Worm (Caenorhabditis elegans): ENCODE data around the gene vps-24.

The vps-24 gene

ce11 chrII:5014399-5014798 lies 20.6 kb downstream of the vps-24 start, which contains the start of gene F59A6.2:
Gene F59A6.2 (plus strand): TSS chrII:5014699.
- TF ChIP-seq ZK185.1 (tag; optimal IDR thresholded peaks at IDR 0.05; ENCODE audit: poor library complexity, severe bottlenecking) = no peak
- no peak for TF ChIP-seq mes-4 (tag; optimal IDR thresholded peaks at IDR 0.05)
- no peak for TF ChIP-seq Y67H2A.10 (GFP tag; conservative IDR thresholded peaks at IDR 0.05)
- TF ChIP-seq dox-1 (GFP tag; IDR thresholded peaks at IDR 0.05) = no peak
- TF ChIP-seq aptf-2 (GFP tag; conservative IDR thresholded peaks at IDR 0.05) = no peak
- no peak for TF ChIP-seq ekl-4 (GFP tag; IDR thresholded peaks at IDR 0.05)
- no peak for TF ChIP-seq egrh-3 (GFP tag; IDR thresholded peaks at IDR 0.05)
- no peak for TF ChIP-seq rcor-1 (GFP tag; IDR thresholded peaks at IDR 0.05)
- no peak for TF ChIP-seq hsf-1 (GFP tag; IDR thresholded peaks at IDR 0.05)
- no peak for TF ChIP-seq ztf-18 (tag; optimal IDR thresholded peaks at IDR 0.05)
- TF ChIP-seq K12H6.12 (tag; optimal IDR thresholded peaks at IDR 0.05) = no peak
- no peak for TF ChIP-seq Y53F4B.3 (GFP tag; IDR thresholded peaks at IDR 0.05)
- no peak for TF ChIP-seq ceh-27 (GFP tag; optimal IDR thresholded peaks at IDR 0.05)

- TF ChIP-seq let-607 (tag; optimal IDR thresholded peaks at IDR 0.05) (no peak), nhr-90 (tag; optimal IDR thresholded peaks at IDR 0.05) (no peak), ZK185.1 (tag; optimal IDR thresholded peaks at IDR 0.05; ENCODE audit: poor library complexity, severe bottlenecking) (no peak), K12H6.12 (tag; optimal IDR thresholded peaks at IDR 0.05) (no peak), lin-40 (tag; optimal IDR thresholded peaks at IDR 0.05) (no peak), Y79H2A.3 (GFP tag; conservative IDR thresholded peaks at IDR 0.05) (no peak), akir-1 (GFP tag; optimal IDR thresholded peaks at IDR 0.05) (no peak), lin-54 (GFP tag; optimal IDR thresholded peaks at IDR 0.05) (no peak), ceh-100 (GFP tag; IDR thresholded peaks at IDR 0.05) (no peak), ztf-28 (GFP tag; IDR thresholded peaks at IDR 0.05) (no peak), repo-1 (tag; optimal IDR thresholded peaks at IDR 0.05) (no peak), tbp1 (GFP tag; optimal IDR thresholded peaks at IDR 0.05) (no peak), rec-8 (tag; optimal IDR thresholded peaks at IDR 0.05) (no peak), rpc-1 (optimal IDR thresholded peaks at IDR 0.05) (no peak), rpc-1 (tag; optimal IDR thresholded peaks at IDR 0.05) (no peak), hlh-26 (GFP tag; conservative IDR thresholded peaks at IDR 0.05) (no peak)
Measured at ce11 chrII:5016144-5016543, 22.3 kb downstream of the vps-24 start.

DNA sequence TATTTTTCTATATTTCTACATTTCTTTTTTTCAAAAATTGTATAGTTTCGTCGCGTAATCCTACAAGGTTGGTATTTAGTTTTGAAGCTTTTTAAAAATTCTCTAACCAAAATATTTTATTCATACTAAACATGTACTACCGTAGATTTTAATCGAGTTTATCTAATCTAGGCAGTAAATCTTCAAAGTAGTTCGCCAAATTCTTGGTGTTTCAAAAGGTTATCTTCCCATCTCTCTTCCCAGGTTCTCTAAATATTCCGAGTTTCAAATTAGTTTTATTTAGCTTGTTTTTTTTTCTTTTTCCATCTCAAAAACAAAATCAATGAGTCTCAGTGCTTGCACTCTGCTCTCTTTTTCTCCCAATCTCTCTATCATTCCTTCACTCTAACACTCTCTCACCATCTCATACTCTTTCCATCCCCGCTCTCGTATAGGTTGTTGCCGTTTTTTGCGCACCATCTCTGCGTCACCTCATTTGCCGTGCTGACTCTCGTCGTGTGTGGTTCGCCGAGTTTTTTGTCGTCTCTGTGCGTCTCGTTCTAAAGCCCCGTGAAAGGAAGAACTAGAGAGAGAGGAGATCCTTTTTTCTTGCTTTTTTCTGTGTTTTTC lies 23.3 kb downstream of the vps-24 start:
- TF ChIP-seq zfh-2 (GFP tag; conservative IDR thresholded peaks at IDR 0.05) = peak; percentile 84
- no peak for TF ChIP-seq Y53F4B.3 (GFP tag; IDR thresholded peaks at IDR 0.05)
- TF ChIP-seq aptf-2 (GFP tag; conservative IDR thresholded peaks at IDR 0.05) = no peak
- no peak for TF ChIP-seq B0019.2 (GFP tag; conservative IDR thresholded peaks at IDR 0.05)
- no peak for TF ChIP-seq mel-28 (tag; optimal IDR thresholded peaks at IDR 0.05; ENCODE audit: borderline replicate concordance)
- TF ChIP-seq mxl-1 (tag; optimal IDR thresholded peaks at IDR 0.05) = no peak
- peak; percentile 44 for TF ChIP-seq ceh-27 (GFP tag; optimal IDR thresholded peaks at IDR 0.05)
- TF ChIP-seq unc-130 (GFP tag; optimal IDR thresholded peaks at IDR 0.05) = no peak
- TF ChIP-seq dox-1 (GFP tag; IDR thresholded peaks at IDR 0.05) = peak; percentile 60
- 0 out of 2 replicates have a peak, but pooled peaks have one; percentile 36 for TF ChIP-seq pbrm-1 (GFP tag; IDR thresholded peaks at IDR 0.05)
- TF ChIP-seq attf-3 (GFP tag; conservative IDR thresholded peaks at IDR 0.05) = no peak
- TF ChIP-seq athp-1 (tag; optimal IDR thresholded peaks at IDR 0.05) = no peak
- peak; percentile 74; the same call in 1 of the 2 replicates for TF ChIP-seq K11D2.4 (GFP tag; IDR thresholded peaks at IDR 0.05)
- no peak for TF ChIP-seq C06A6.2 (GFP tag; conservative IDR thresholded peaks at IDR 0.05)
- TF ChIP-seq cebp-1 (GFP tag; IDR thresholded peaks at IDR 0.05) = no peak
- peak; percentile 66 for TF ChIP-seq cebp-1 (tag; optimal IDR thresholded peaks at IDR 0.05)
- TF ChIP-seq hlh-26 (GFP tag; conservative IDR thresholded peaks at IDR 0.05) = no peak
- TF ChIP-seq attf-5 (GFP tag; optimal IDR thresholded peaks at IDR 0.05) = peak; percentile 63
- TF ChIP-seq lin-26 (GFP tag; IDR thresholded peaks at IDR 0.05) = peak; percentile 43; the same call in 1 of the 2 replicates
- no peak for TF ChIP-seq ceh-58 (GFP tag; IDR thresholded peaks at IDR 0.05)
- no peak for TF ChIP-seq madf-6 (GFP tag; IDR thresholded peaks at IDR 0.05)
- TF ChIP-seq chd-7 (tag; optimal IDR thresholded peaks at IDR 0.05) = peak; percentile 69
- TF ChIP-seq pha-4 (tag; optimal IDR thresholded peaks at IDR 0.05) = no peak
- no peak for TF ChIP-seq cebp-2 (GFP tag; IDR thresholded peaks at IDR 0.05)

Data from whole organism, young adult.